Comparison of ENCODE assay signal across 5 fruit fly cellular contexts in genomic region chr3L:9695647-9696046, dm6.
TF ChIP-seq lines count a peak whose summit lies in the region.

No protein-coding gene starts in this region.

- TF ChIP-seq CTCF in whole organism, embryonic (GFP tag; optimal IDR thresholded peaks at IDR 0.05; lab: Kevin White, UChicago), result no peak

TF ChIP-seq in whole organism, adult, 20 proteins besides CTCF, POLR2A, EP300 and RAD21:
- TF ChIP-seq Mnt (GFP tag; optimal IDR thresholded peaks at IDR 0.05; lab: Kevin White, UChicago) (no peak), kay (GFP tag; lab: Kevin White, UChicago; ENCODE audit: borderline replicate concordance) (peak; percentile 66)
TF ChIP-seq in whole organism, adult: peak in this region for 1.

TF ChIP-seq in whole organism, embryonic, 481 proteins besides CTCF, POLR2A, EP300 and RAD21 (continues in another document):
- TF ChIP-seq CG2889 (GFP tag; IDR thresholded peaks at IDR 0.05; lab: Robert Waterston, UW), result no peak
- peak; percentile 15; the same call in 1 of the 2 replicates for TF ChIP-seq CG10366 (GFP tag; IDR thresholded peaks at IDR 0.05; lab: Robert Waterston, UW)
- TF ChIP-seq Drgx (GFP tag; IDR thresholded peaks at IDR 0.05; lab: Robert Waterston, UW), result 0 out of 2 replicates have a peak, but pooled peaks have one; percentile 27
- TF ChIP-seq CG12659 (GFP tag; optimal IDR thresholded peaks at IDR 0.05; lab: Kevin White, UChicago), result peak; percentile 34
- TF ChIP-seq unpg (GFP tag; optimal IDR thresholded peaks at IDR 0.05; lab: Kevin White, UChicago), result peak; percentile 41
- no peak for TF ChIP-seq Max (GFP tag; optimal IDR thresholded peaks at IDR 0.05; lab: Kevin White, UChicago)
- TF ChIP-seq ewg (GFP tag; optimal IDR thresholded peaks at IDR 0.05; lab: Kevin White, UChicago), result peak; percentile 16
- TF ChIP-seq Nf-YB (GFP tag; optimal IDR thresholded peaks at IDR 0.05; lab: Kevin White, UChicago), result peak; percentile 2
- TF ChIP-seq CG12391 (tag; optimal IDR thresholded peaks at IDR 0.05; lab: Kevin White, UChicago), result peak; percentile 54
- TF ChIP-seq nerfin-1 (tag; optimal IDR thresholded peaks at IDR 0.05; lab: Kevin White, UChicago), result peak; percentile 10
- TF ChIP-seq CG10462 (GFP tag; optimal IDR thresholded peaks at IDR 0.05; lab: Kevin White, UChicago), result no peak
- TF ChIP-seq twi (tag; optimal IDR thresholded peaks at IDR 0.05; lab: Kevin White, UChicago), result no peak
- TF ChIP-seq row (GFP tag; IDR thresholded peaks at IDR 0.05; lab: Robert Waterston, UW), result peak; percentile 52; the same call in 2 of the 3 replicates
- peak; percentile 13 for TF ChIP-seq CG18619 (GFP tag; optimal IDR thresholded peaks at IDR 0.05; lab: Kevin White, UChicago)
- TF ChIP-seq CG9437 (GFP tag; optimal IDR thresholded peaks at IDR 0.05; lab: Kevin White, UChicago), result peak; percentile 39
- no peak for TF ChIP-seq bigmax (GFP tag; optimal IDR thresholded peaks at IDR 0.05; lab: Kevin White, UChicago)
- peak; percentile 44 for TF ChIP-seq CoRest (tag; optimal IDR thresholded peaks at IDR 0.05; lab: Kevin White, UChicago)
- TF ChIP-seq CG15601 (tag; optimal IDR thresholded peaks at IDR 0.05; lab: Kevin White, UChicago), result no peak
- no peak for TF ChIP-seq jumu (GFP tag; optimal IDR thresholded peaks at IDR 0.05; lab: Kevin White, UChicago)
- no peak for TF ChIP-seq rib (GFP tag; IDR thresholded peaks at IDR 0.05; lab: Robert Waterston, UW)
- TF ChIP-seq CrebB (tag; optimal IDR thresholded peaks at IDR 0.05; lab: Kevin White, UChicago), result no peak
- peak; percentile 3 for TF ChIP-seq Fer2 (tag; optimal IDR thresholded peaks at IDR 0.05; lab: Kevin White, UChicago)

TF ChIP-seq in whole organism, prepupa, 60 proteins besides CTCF, POLR2A, EP300 and RAD21 (continues in another document):
- peak; percentile 16 for TF ChIP-seq pdm3 (GFP tag; optimal IDR thresholded peaks at IDR 0.05; lab: Kevin White, UChicago)
- no peak for TF ChIP-seq CG9139 (GFP tag; optimal IDR thresholded peaks at IDR 0.05; lab: Kevin White, UChicago)
- TF ChIP-seq svp (GFP tag; lab: Kevin White, UChicago), result peak; percentile 75
- TF ChIP-seq CG6276 (GFP tag; optimal IDR thresholded peaks at IDR 0.05; lab: Kevin White, UChicago), result peak; percentile 22
- peak; percentile 54 for TF ChIP-seq Met (GFP tag; optimal IDR thresholded peaks at IDR 0.05; lab: Kevin White, UChicago)
- TF ChIP-seq fd59A (GFP tag; optimal IDR thresholded peaks at IDR 0.05; lab: Kevin White, UChicago), result no peak
- TF ChIP-seq Hr39 (GFP tag; optimal IDR thresholded peaks at IDR 0.05; lab: Kevin White, UChicago), result peak; percentile 2
- no peak for TF ChIP-seq CG31627 (GFP tag; optimal IDR thresholded peaks at IDR 0.05; lab: Kevin White, UChicago)
- no peak for TF ChIP-seq Blimp-1 (GFP tag; optimal IDR thresholded peaks at IDR 0.05; lab: Kevin White, UChicago)
- peak; percentile 33 for TF ChIP-seq CG34406 (GFP tag; optimal IDR thresholded peaks at IDR 0.05; lab: Kevin White, UChicago)
- no peak for TF ChIP-seq CG6854 (GFP tag; optimal IDR thresholded peaks at IDR 0.05; lab: Kevin White, UChicago)
- peak; percentile 21 for TF ChIP-seq Eip75B (GFP tag; optimal IDR thresholded peaks at IDR 0.05; lab: Kevin White, UChicago)
- peak; percentile 9 for TF ChIP-seq CG11762 (GFP tag; optimal IDR thresholded peaks at IDR 0.05; lab: Kevin White, UChicago; ENCODE audit: insufficient read depth)
- 0 out of 2 replicates have a peak, but pooled peaks have one; percentile 23 for TF ChIP-seq Gug (GFP tag; IDR thresholded peaks at IDR 0.05; lab: Robert Waterston, UW)
- peak; percentile 45; the same call in 1 of the 3 replicates for TF ChIP-seq CG8119 (GFP tag; IDR thresholded peaks at IDR 0.05; lab: Robert Waterston, UW)
- peak; percentile 18 for TF ChIP-seq net (GFP tag; optimal IDR thresholded peaks at IDR 0.05; lab: Kevin White, UChicago)
- TF ChIP-seq CG1621 (tag; optimal IDR thresholded peaks at IDR 0.05; lab: Kevin White, UChicago), result no peak
- TF ChIP-seq eg (GFP tag; IDR thresholded peaks at IDR 0.05; lab: Robert Waterston, UW), result peak; percentile 28; the same call in 1 of the 3 replicates
- TF ChIP-seq lz (GFP tag; optimal IDR thresholded peaks at IDR 0.05; lab: Kevin White, UChicago), result peak; percentile 39
- peak; percentile 59 for TF ChIP-seq esn (GFP tag; optimal IDR thresholded peaks at IDR 0.05; lab: Kevin White, UChicago)
- TF ChIP-seq achi (GFP tag; optimal IDR thresholded peaks at IDR 0.05; lab: Kevin White, UChicago), result peak; percentile 48
- TF ChIP-seq spab (GFP tag; optimal IDR thresholded peaks at IDR 0.05; lab: Kevin White, UChicago), result peak; percentile 20

TF ChIP-seq in whole organism, pupa, 21 proteins besides CTCF, POLR2A, EP300 and RAD21:
- TF ChIP-seq CG8301 (tag; optimal IDR thresholded peaks at IDR 0.05; lab: Kevin White, UChicago) (peak; percentile 37), CG9948 (tag; optimal IDR thresholded peaks at IDR 0.05; lab: Kevin White, UChicago) (peak; percentile 21), CG12605 (GFP tag; IDR thresholded peaks at IDR 0.05; lab: Robert Waterston, UW) (no peak), D1 (tag; optimal IDR thresholded peaks at IDR 0.05; lab: Kevin White, UChicago) (peak; percentile 19), CG8159 (tag; optimal IDR thresholded peaks at IDR 0.05; lab: Kevin White, UChicago) (peak; percentile 0), rn (GFP tag; IDR thresholded peaks at IDR 0.05; lab: Robert Waterston, UW) (no peak), CG13204 (GFP tag; optimal IDR thresholded peaks at IDR 0.05; lab: Kevin White, UChicago) (no peak), Ets98B (GFP tag; IDR thresholded peaks at IDR 0.05; lab: Robert Waterston, UW) (0 out of 2 replicates have a peak, but pooled peaks have one; percentile 34), CG14655 (GFP tag; optimal IDR thresholded peaks at IDR 0.05; lab: Kevin White, UChicago) (peak; percentile 5), CG32121 (GFP tag; IDR thresholded peaks at IDR 0.05; lab: Robert Waterston, UW) (peak; percentile 31; the same call in 1 of the 2 replicates), Pif1A (GFP tag; optimal IDR thresholded peaks at IDR 0.05; lab: Kevin White, UChicago) (no peak), Snoo (tag; optimal IDR thresholded peaks at IDR 0.05; lab: Kevin White, UChicago) (peak; percentile 15), CG4496 (GFP tag; IDR thresholded peaks at IDR 0.05; lab: Robert Waterston, UW) (0 out of 3 replicates have a peak, but pooled peaks have one; percentile 30), CG34367 (tag; optimal IDR thresholded peaks at IDR 0.05; lab: Kevin White, UChicago) (peak; percentile 47), EcR (GFP tag; optimal IDR thresholded peaks at IDR 0.05; lab: Kevin White, UChicago) (no peak), CG17806 (tag; optimal IDR thresholded peaks at IDR 0.05; lab: Kevin White, UChicago) (peak; percentile 42), Pif1B (GFP tag; optimal IDR thresholded peaks at IDR 0.05; lab: Kevin White, UChicago) (no peak), CG15710 (tag; optimal IDR thresholded peaks at IDR 0.05; lab: Kevin White, UChicago) (peak; percentile 36), gl (tag; optimal IDR thresholded peaks at IDR 0.05; lab: Kevin White, UChicago) (no peak), fd96Ca (GFP tag; IDR thresholded peaks at IDR 0.05; lab: Robert Waterston, UW) (no peak)
TF ChIP-seq in whole organism, pupa: peak in this region for 12.

TF ChIP-seq in whole organism, wandering third instar larva, 38 proteins besides CTCF, POLR2A, EP300 and RAD21:
- TF ChIP-seq fru (GFP tag; optimal IDR thresholded peaks at IDR 0.05; lab: Kevin White, UChicago) (peak; percentile 25), lola (GFP tag; optimal IDR thresholded peaks at IDR 0.05; lab: Kevin White, UChicago) (no peak), Mio (GFP tag; optimal IDR thresholded peaks at IDR 0.05; lab: Kevin White, UChicago) (no peak), sv (GFP tag; optimal IDR thresholded peaks at IDR 0.05; lab: Kevin White, UChicago) (peak; percentile 2), dl (GFP tag; optimal IDR thresholded peaks at IDR 0.05; lab: Kevin White, UChicago; ENCODE audit: insufficient read depth in 1 of 2, partially characterized antibody in 2 of 2) (no peak), Jra (GFP tag; optimal IDR thresholded peaks at IDR 0.05; lab: Kevin White, UChicago) (peak; percentile 23), woc (GFP tag; optimal IDR thresholded peaks at IDR 0.05; lab: Kevin White, UChicago) (no peak), HLH106 (tag; optimal IDR thresholded peaks at IDR 0.05; lab: Kevin White, UChicago) (no peak), foxo (GFP tag; optimal IDR thresholded peaks at IDR 0.05; lab: Kevin White, UChicago) (peak in 1 of 2 experiments; percentile 35), sage (GFP tag; optimal IDR thresholded peaks at IDR 0.05; lab: Kevin White, UChicago) (no peak), GATAd (GFP tag; optimal IDR thresholded peaks at IDR 0.05; lab: Kevin White, UChicago) (no peak), Abd-B (GFP tag; optimal IDR thresholded peaks at IDR 0.05; lab: Kevin White, UChicago) (no peak), jim (GFP tag; optimal IDR thresholded peaks at IDR 0.05; lab: Kevin White, UChicago) (no peak), CG32264 (GFP tag; optimal IDR thresholded peaks at IDR 0.05; lab: Kevin White, UChicago) (no peak), OdsH (GFP tag; optimal IDR thresholded peaks at IDR 0.05; lab: Kevin White, UChicago) (peak; percentile 15), Hr83 (GFP tag; optimal IDR thresholded peaks at IDR 0.05; lab: Kevin White, UChicago; ENCODE audit: poor library complexity, severe bottlenecking) (no peak), Myc (optimal IDR thresholded peaks at IDR 0.05; lab: Kevin White, UChicago) (no peak), dsf (GFP tag; optimal IDR thresholded peaks at IDR 0.05; lab: Kevin White, UChicago; ENCODE audit: borderline replicate concordance) (no peak), Dfd (GFP tag; optimal IDR thresholded peaks at IDR 0.05; lab: Kevin White, UChicago) (no peak), rgr (GFP tag; optimal IDR thresholded peaks at IDR 0.05; lab: Kevin White, UChicago) (peak; percentile 13), brk (GFP tag; optimal IDR thresholded peaks at IDR 0.05; lab: Kevin White, UChicago) (peak; percentile 52), pan (optimal IDR thresholded peaks at IDR 0.05; lab: Kevin White, UChicago) (no peak), Hnf4 (GFP tag; optimal IDR thresholded peaks at IDR 0.05; lab: Kevin White, UChicago) (no peak), ey (GFP tag; optimal IDR thresholded peaks at IDR 0.05; lab: Kevin White, UChicago) (no peak)
